Fruit fly (Drosophila melanogaster): Measurements from ENCODE around the gene Spase22-23.

Gene Spase22-23

DNA sequence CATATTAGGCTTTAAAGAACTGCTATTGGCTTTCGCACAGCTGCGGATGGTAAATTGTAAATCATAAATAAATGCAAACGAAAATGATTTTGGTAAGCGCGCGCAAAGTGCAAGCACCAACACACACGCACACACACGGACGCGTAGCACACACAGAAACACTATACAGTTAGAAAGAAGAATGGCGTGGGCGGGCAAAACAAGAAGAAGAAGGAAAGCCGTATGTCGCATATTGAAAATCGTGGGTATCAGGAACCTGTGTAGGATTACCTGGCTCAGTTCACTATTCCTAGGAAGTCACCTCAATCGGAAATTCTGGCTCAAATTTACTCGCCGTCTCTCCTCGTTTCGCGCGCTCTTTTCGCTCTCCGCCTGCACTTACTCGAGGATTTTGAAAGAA is 9.0 kb downstream of the Spase22-23 start, which contains the start of gene cav:
Gene cav, plus strand, starts transcription at position 259 of the 400 bp plus-strand sequence.
- no peak for TF ChIP-seq dsx (GFP tag; optimal IDR thresholded peaks at IDR 0.05; ENCODE audit: poor library complexity, severe bottlenecking)
- TF ChIP-seq CG8319 (GFP tag; optimal IDR thresholded peaks at IDR 0.05): no peak
- no peak for TF ChIP-seq CG4318 (GFP tag; optimal IDR thresholded peaks at IDR 0.05)
- TF ChIP-seq svp (GFP tag): no peak
- TF ChIP-seq CG9139 (GFP tag; optimal IDR thresholded peaks at IDR 0.05): no peak

DNA sequence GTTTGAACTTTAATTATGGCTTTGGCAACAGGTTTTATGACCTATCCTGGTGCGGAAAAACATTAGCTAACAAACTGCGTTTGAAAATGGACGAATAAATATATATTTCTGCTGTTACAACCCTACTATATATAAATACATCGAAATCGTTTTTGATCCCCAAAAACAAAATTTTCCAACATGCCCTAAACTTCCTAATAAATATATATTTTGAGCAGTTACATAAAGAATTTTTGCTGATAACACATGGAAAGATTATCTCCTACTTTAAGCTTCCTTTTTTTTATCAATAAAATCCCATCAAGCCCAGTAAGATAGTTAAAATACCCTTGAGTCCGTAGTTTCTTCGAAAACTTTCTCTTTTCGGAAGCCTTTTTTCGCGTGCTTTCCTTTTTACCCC is 10.7 kb downstream of the Spase22-23 start:
- no peak for TF ChIP-seq dsx (GFP tag; optimal IDR thresholded peaks at IDR 0.05; ENCODE audit: poor library complexity, severe bottlenecking)
- peak; percentile 80 for TF ChIP-seq Eip78C (GFP tag)
- TF ChIP-seq CG32006 (GFP tag; optimal IDR thresholded peaks at IDR 0.05): peak; percentile 84
- peak; percentile 9 for TF ChIP-seq OdsH (GFP tag; optimal IDR thresholded peaks at IDR 0.05)
- TF ChIP-seq CG11294 (GFP tag; IDR thresholded peaks at IDR 0.05): no peak
- peak; percentile 75 for TF ChIP-seq Blimp-1 (GFP tag; optimal IDR thresholded peaks at IDR 0.05)
- peak in 1 of 2 experiments; percentile 1 for TF ChIP-seq salr (GFP tag; optimal IDR thresholded peaks at IDR 0.05)
- TF ChIP-seq pdm3 (GFP tag; optimal IDR thresholded peaks at IDR 0.05): peak; percentile 32
- peak; percentile 44 for TF ChIP-seq dac (GFP tag; optimal IDR thresholded peaks at IDR 0.05)
- TF ChIP-seq Hr4 (GFP tag; optimal IDR thresholded peaks at IDR 0.05): peak; percentile 77
- TF ChIP-seq Ets96B (tag; optimal IDR thresholded peaks at IDR 0.05): no peak

DNA sequence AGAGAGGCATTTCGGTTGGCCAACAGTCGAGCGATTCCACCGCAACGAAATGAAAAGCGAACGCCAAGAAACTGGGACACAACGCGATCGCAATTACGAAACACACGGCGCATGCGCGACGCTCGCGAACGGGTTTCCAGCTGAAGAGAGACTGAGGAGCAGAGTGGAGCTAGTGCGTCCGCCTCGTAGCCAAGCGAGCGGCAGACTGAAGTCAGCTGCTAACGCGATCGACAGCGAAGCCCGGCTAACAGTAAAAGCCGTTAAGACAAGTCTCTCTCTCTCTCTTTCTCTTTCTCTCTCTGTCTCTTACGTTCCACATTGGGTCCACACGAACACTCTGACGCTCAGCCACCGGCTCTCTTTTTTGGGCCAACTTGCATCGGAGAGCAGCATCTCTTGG is 11.3 kb downstream of the Spase22-23 start, which contains the start of gene CG17786:
Gene CG17786, minus strand, starts transcription at position 154 of the 400 bp plus-strand sequence.
- TF ChIP-seq CG6163 (GFP tag; IDR thresholded peaks at IDR 0.05) (peak; percentile 33; the same call in 1 of the 3 replicates), CG34406 (GFP tag; optimal IDR thresholded peaks at IDR 0.05) (no peak), CG15336 (GFP tag; IDR thresholded peaks at IDR 0.05) (peak; percentile 31; the same call in 1 of the 2 replicates), Eip78C (GFP tag) (peak; percentile 71), CG10631 (GFP tag; optimal IDR thresholded peaks at IDR 0.05) (no peak), net (GFP tag; optimal IDR thresholded peaks at IDR 0.05) (peak; percentile 37), Sox102F (GFP tag; optimal IDR thresholded peaks at IDR 0.05) (peak; percentile 62), salr (GFP tag; optimal IDR thresholded peaks at IDR 0.05) (no peak), cyc (GFP tag; optimal IDR thresholded peaks at IDR 0.05) (no peak), CG3919 (GFP tag; optimal IDR thresholded peaks at IDR 0.05) (peak; percentile 31), pdm3 (GFP tag; optimal IDR thresholded peaks at IDR 0.05) (no peak), Hr39 (GFP tag; optimal IDR thresholded peaks at IDR 0.05) (no peak), CG10669 (GFP tag; optimal IDR thresholded peaks at IDR 0.05) (no peak), Hr38 (GFP tag; optimal IDR thresholded peaks at IDR 0.05) (no peak), CG16779 (tag; optimal IDR thresholded peaks at IDR 0.05) (no peak), svp (GFP tag) (no peak), Blimp-1 (GFP tag; optimal IDR thresholded peaks at IDR 0.05) (peak; percentile 92), CG3032 (tag; optimal IDR thresholded peaks at IDR 0.05) (no peak), fkh (GFP tag; optimal IDR thresholded peaks at IDR 0.05) (no peak), OdsH (GFP tag; optimal IDR thresholded peaks at IDR 0.05) (no peak), Gug (GFP tag; IDR thresholded peaks at IDR 0.05) (no peak), CG6276 (GFP tag; optimal IDR thresholded peaks at IDR 0.05) (peak; percentile 3), CG7368 (GFP tag; optimal IDR thresholded peaks at IDR 0.05) (no peak), Sox14 (GFP tag; optimal IDR thresholded peaks at IDR 0.05) (no peak), Smox (GFP tag; optimal IDR thresholded peaks at IDR 0.05) (no peak), esn (GFP tag; optimal IDR thresholded peaks at IDR 0.05) (peak; percentile 9), CG6854 (GFP tag; optimal IDR thresholded peaks at IDR 0.05) (peak; percentile 88), dac (GFP tag; optimal IDR thresholded peaks at IDR 0.05) (no peak), CG31627 (GFP tag; optimal IDR thresholded peaks at IDR 0.05) (no peak), Lpt (GFP tag; optimal IDR thresholded peaks at IDR 0.05) (no peak), topi (GFP tag; optimal IDR thresholded peaks at IDR 0.05) (peak; percentile 28), vri (GFP tag; optimal IDR thresholded peaks at IDR 0.05) (no peak), CG8119 (GFP tag; IDR thresholded peaks at IDR 0.05) (no peak; the same call in 2 of the 3 replicates), CG8632 (GFP tag; optimal IDR thresholded peaks at IDR 0.05) (no peak), CG1621 (tag; optimal IDR thresholded peaks at IDR 0.05) (peak; percentile 62), Met (GFP tag; optimal IDR thresholded peaks at IDR 0.05) (no peak), CG4318 (GFP tag; optimal IDR thresholded peaks at IDR 0.05) (no peak), CG6808 (GFP tag; optimal IDR thresholded peaks at IDR 0.05) (no peak), CG6792 (GFP tag; optimal IDR thresholded peaks at IDR 0.05) (no peak), CG11762 (GFP tag; optimal IDR thresholded peaks at IDR 0.05; ENCODE audit: insufficient read depth) (no peak), Ets96B (tag; optimal IDR thresholded peaks at IDR 0.05) (peak; percentile 2), CG32006 (GFP tag; optimal IDR thresholded peaks at IDR 0.05) (no peak)
